Fruit fly (Drosophila melanogaster): ENCODE data around the gene CG13983.

- TF ChIP-seq OdsH (GFP tag; optimal IDR thresholded peaks at IDR 0.05) (no peak), topi (GFP tag; optimal IDR thresholded peaks at IDR 0.05) (no peak), Lpt (GFP tag; optimal IDR thresholded peaks at IDR 0.05) (no peak), CG8119 (GFP tag; IDR thresholded peaks at IDR 0.05) (no peak), spab (GFP tag; optimal IDR thresholded peaks at IDR 0.05) (no peak)
Observed at dm6 chr2L:6253005-6253353, 11.3 kb downstream of the CG13983 start, which contains the start of gene Ddr.
